Fruit fly (Drosophila melanogaster) whole organism: ENCODE data around the gene Cul6.

Experiments used
- CG8478 ChIP-seq: fragments of >200 bp; optimal IDR thresholded peaks from 2 replicates; lab custom pipeline; 2018; ENCODE audit warnings: inconsistent platforms
- Dll ChIP-seq: fragments of >200 bp; optimal IDR thresholded peaks from 2 replicates; lab custom pipeline; 2017
- EcR ChIP-seq, 2 experiments: fragments of >200 bp; optimal IDR thresholded peaks; 2 replicates each; lab custom pipeline; 2017; ENCODE audit warnings: missing biosample characterization in 2 of 2, missing genetic modification characterization in 2 of 2, missing genetic modification reagents in 2 of 2
- pan ChIP-seq: fragments of >200 bp; optimal IDR thresholded peaks from 2 replicates; lab custom pipeline; 2017
- psq ChIP-seq: fragments of >200 bp; optimal IDR thresholded peaks from 2 replicates; lab custom pipeline; 2017
- usp ChIP-seq: fragments of >200 bp; optimal IDR thresholded peaks from 2 replicates; lab custom pipeline; 2017; ENCODE audit warnings: missing biosample characterization, missing genetic modification characterization, mixed read lengths

- TF ChIP-seq EcR (GFP tag; optimal IDR thresholded peaks at IDR 0.05; lab: Kevin White, UChicago) (no peak), Dll (lab: Kevin White, UChicago) (no peak), usp (no peak), psq (lab: Kevin White, UChicago) (no peak), pan (lab: Kevin White, UChicago) (no peak), CG8478 (lab: Kevin White, UChicago) (no peak)
Observed at dm6 chr3L:12967633-12968032, 43.9 kb downstream of the Cul6 start, which contains the start of gene Or69a.
